Fruit fly (Drosophila melanogaster): ENCODE measurements around the gene Zn72D.

Gene Zn72D

DNA sequence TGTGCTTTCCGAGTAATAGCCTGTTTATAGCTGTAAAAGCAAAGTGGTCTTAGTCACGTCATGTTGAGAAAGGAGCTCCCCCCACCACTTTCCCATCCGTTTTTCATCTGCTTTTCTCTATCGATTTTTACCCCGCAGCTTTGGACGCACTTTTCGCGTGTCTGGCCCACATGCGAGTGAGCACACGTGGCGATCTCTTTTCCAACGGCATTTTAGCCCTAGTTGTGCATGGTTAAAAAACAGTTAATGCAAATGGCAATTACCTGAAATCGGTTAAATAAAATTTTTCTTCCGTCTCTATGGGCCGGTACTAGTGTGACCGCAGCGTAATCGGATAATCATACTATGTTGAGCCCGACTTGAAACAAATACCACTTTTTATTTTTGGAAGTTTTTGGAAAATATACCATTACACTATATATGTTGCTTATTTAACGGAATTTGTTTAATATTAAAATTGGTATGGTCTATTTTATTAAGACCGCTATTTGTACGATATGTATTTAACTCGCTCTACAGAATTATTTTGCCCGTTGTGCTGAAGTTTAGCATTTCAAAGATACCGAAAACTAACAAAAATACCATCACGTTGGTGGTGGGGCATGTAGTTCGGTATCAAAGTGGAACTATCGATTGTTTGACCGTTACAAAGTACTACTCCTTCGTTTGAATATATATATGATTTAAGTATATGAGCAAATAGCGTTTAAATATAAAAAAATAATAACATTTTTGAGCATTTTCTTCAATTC is at the start of gene Zn72D:
Zn72D (minus strand) TSS at position 558 of the 752 bp plus-strand sequence.
- TF ChIP-seq h (optimal IDR thresholded peaks at IDR 0.05) (no peak), ttk (optimal IDR thresholded peaks at IDR 0.05) (no peak), Myc (optimal IDR thresholded peaks at IDR 0.05) (no peak), insv (optimal IDR thresholded peaks at IDR 0.05) (no peak)

DNA sequence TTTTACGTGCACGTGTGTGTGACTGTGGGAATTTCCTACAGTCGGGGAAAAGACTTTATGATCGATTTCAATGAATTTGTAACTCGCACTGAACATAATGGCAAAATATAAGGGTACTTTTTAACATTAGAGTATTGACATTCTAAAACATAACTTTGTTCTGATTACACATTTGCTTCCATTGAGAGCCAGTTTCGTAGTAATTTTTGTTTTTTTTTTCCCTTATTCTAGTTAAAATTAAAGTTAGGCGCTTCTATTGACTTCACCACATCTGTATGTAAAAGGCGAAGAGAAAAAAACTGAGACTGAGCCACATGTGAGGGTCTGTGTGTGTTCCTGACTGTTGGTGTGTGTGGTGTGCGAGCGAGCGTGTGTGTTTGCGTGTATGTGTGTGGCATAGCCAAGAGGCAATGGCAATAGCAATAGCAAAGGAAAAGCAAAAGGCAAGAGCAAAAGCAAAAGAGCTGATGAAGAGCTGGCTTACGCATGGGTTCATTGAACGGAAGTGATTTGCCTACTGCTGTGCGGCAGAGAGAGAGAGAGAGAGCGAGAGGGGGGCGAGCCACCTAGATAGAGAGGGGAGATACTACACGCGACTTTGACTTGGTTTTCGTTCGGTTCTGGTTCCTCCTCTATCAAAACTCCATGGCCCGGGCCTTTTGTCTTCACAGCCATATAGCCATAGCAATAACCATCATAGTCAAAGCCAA is 49.6 kb upstream of the Zn72D start:
- TF ChIP-seq h (optimal IDR thresholded peaks at IDR 0.05): no peak
- TF ChIP-seq insv (optimal IDR thresholded peaks at IDR 0.05): no peak
- no peak for TF ChIP-seq ttk (optimal IDR thresholded peaks at IDR 0.05)
- TF ChIP-seq Myc (optimal IDR thresholded peaks at IDR 0.05): no peak
- no peak for TF ChIP-seq psq (optimal IDR thresholded peaks at IDR 0.05)
- no peak for TF ChIP-seq Sin3A (optimal IDR thresholded peaks at IDR 0.05)

DNA sequence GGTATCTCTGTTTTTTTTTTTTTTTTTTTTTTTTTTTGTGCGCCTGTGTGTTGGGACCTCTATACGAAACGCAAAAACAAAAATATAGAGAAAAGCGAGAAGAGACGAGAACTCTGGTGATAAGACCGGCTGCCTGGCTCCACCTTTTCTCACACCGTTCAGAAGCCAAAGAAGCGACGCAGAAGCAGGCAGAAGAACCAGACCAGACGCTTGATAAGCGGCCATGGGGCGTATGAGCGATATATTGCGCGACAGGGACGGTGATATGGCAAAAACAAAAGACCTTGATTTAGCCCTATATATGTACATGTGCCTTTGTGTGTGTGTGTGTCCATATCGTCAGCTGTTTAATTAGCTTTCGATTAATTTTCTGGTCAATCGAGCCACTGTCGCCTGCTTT is 48.7 kb upstream of the Zn72D start:
- no peak for TF ChIP-seq h (optimal IDR thresholded peaks at IDR 0.05)
- TF ChIP-seq ttk (optimal IDR thresholded peaks at IDR 0.05): no peak
- no peak for TF ChIP-seq insv (optimal IDR thresholded peaks at IDR 0.05)
- no peak for TF ChIP-seq Sin3A (optimal IDR thresholded peaks at IDR 0.05)
- TF ChIP-seq Myc (optimal IDR thresholded peaks at IDR 0.05): no peak
- TF ChIP-seq psq (optimal IDR thresholded peaks at IDR 0.05): no peak

DNA sequence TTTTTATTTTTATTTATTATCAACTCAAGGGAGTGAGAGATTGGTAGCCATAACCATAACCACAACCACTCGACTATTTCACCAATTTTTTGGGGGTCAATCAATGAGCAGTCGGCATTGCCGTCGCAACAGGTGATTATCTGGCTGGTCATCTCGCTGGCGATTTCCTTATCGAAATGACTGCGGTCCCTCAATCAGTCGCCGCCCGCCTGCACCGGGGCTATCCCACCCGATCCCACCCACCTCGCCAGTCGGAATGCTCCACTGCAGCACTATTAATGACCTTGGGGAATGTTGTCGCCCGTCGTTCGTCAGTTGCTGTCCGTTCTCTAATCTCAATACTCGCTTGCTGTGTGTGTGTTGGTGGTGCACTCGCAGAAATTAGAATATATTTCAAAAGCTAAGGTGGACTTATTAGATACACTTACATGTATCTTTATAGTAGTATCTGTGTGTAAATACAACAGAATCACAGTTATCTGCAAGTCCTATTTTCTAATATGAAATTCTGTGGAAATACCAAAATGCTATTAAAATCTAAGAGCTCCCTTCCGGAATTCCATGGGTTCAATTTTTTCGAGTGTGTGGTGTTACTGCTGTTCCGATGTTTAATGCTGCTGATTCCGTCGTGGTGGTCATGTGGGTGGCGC is 48.1 kb upstream of the Zn72D start:
- TF ChIP-seq Sin3A (optimal IDR thresholded peaks at IDR 0.05): no peak
- TF ChIP-seq h (optimal IDR thresholded peaks at IDR 0.05): no peak
- no peak for TF ChIP-seq insv (optimal IDR thresholded peaks at IDR 0.05)
- no peak for TF ChIP-seq psq (optimal IDR thresholded peaks at IDR 0.05)
- no peak for TF ChIP-seq ttk (optimal IDR thresholded peaks at IDR 0.05)
- TF ChIP-seq Myc (optimal IDR thresholded peaks at IDR 0.05): no peak

DNA sequence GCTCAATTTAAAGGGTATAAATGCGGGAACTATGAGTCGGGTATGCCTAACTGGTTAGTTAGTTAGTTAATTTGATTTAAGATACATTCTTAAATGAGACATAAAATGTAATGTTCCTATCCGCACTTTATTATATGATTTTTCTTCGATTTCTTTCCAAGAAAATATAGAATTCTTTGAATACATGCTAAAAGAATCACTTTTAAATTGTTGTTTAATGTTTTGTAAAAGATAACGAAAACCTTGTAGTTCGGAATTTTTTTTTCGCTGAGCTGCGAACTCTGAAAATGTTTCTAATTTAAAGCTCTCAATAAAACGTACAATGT is 47.6 kb upstream of the Zn72D start:
- TF ChIP-seq insv (optimal IDR thresholded peaks at IDR 0.05) (no peak), ttk (optimal IDR thresholded peaks at IDR 0.05) (no peak), h (optimal IDR thresholded peaks at IDR 0.05) (no peak), Myc (optimal IDR thresholded peaks at IDR 0.05) (no peak), psq (optimal IDR thresholded peaks at IDR 0.05) (no peak), Sin3A (optimal IDR thresholded peaks at IDR 0.05) (no peak)

DNA sequence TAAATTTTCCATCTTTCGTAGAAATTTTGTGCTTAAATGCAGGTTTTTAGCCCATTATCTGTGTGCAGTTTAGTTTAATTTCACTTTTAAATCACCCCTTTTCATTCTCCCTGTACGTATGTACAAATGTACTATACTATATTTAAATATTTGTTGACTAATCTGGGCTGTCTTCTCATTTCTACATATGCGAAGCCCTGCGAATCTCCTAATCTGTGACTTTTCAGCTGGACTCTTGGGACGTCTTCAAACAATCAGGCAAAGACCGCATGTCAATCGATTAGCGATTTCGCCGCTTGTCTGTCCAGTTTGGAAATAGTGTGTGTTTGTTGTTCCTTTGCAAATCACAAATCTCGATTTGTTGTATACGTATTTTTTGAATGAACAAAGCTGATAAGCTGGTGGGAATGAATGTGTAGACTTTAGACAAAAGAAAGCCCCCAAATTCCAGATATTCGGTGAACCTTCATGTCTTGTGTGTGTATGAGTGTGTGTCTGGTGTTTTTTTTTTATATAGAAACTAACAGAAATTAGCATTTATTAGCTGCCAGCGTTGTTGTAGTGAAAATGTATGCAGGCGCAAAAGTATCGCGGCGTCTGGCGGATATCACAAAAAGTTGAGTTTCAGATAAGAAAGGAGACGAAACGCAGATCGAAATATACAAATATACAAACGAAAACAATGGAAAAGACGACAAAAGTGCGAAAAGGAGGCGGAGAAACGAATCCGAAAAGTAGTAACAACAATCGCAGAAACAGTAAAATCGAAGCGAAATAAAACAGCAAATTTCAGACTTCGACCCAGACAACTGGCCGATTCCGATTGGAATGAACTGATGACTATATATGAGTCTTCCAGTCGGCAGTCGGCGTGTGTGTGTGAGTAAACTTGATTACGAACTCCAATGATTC is 47.0 kb upstream of the Zn72D start:
- TF ChIP-seq h (optimal IDR thresholded peaks at IDR 0.05) (no peak), ttk (optimal IDR thresholded peaks at IDR 0.05) (no peak), insv (optimal IDR thresholded peaks at IDR 0.05) (no peak), psq (optimal IDR thresholded peaks at IDR 0.05) (no peak), Sin3A (optimal IDR thresholded peaks at IDR 0.05) (no peak), Myc (optimal IDR thresholded peaks at IDR 0.05) (no peak)

DNA sequence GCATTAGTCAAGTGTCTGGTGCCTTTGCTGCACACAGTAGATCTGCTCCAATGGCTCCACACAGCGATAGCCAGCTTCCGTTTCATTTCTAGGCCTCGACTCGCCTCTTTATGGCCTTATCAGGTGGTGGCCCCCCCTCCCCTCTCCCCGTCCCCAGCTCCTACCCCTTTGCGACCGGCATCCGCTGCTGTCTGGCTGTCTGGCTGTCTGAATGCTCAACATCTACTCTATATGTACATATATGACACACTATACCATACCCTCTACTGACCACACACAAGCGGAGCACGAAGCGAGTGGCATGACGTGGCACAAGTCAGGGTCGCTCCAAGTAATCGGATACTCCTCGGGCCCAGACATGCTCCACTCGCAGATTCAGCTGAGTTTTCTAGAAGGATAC is 45.9 kb upstream of the Zn72D start:
- TF ChIP-seq psq (optimal IDR thresholded peaks at IDR 0.05): no peak

DNA sequence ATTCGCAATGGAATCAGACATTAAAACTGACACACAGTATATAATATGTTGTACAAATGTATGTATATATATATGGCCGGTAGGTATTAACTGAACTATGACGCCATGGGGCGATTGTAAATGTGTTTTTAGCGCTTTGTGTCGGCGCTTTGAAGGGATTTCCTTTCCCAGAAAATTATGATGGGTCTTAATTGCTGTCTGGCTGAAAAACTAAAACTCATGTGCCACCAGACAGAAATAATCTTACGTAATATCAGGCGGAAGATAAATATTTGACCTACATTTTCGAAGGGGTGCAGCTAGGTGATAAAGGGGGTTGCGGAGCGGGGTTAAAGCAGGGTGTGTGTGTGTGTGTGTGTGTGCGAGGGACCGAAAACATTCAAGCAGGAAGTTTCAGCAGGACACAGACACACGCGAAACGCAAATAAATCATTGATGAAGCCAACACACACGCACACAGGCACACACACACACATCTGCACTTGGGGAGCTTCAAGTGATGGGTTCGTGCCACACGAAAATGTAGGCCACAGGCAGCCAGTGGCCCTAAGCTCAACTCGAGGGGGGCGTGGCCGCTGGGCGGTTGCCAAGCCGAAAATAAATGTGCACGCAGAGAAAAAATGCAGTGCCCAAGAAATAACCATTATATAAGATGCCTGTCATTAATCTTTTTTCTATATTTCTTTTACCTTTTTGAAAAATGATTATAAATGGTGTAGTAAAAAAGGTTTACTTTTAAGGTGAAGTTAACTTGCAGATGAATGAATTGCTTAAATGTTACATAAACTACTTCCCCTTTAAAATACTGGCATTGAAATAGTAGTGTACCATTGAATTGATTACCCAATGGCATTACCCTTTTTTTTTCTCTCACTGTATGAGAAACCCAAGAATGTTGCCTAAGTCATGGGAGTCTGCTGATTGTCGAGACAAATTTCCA is 45.1 kb upstream of the Zn72D start:
- TF ChIP-seq psq (optimal IDR thresholded peaks at IDR 0.05) (no peak), Sin3A (optimal IDR thresholded peaks at IDR 0.05) (no peak), ttk (optimal IDR thresholded peaks at IDR 0.05) (no peak), insv (optimal IDR thresholded peaks at IDR 0.05) (no peak), h (optimal IDR thresholded peaks at IDR 0.05) (no peak), Myc (optimal IDR thresholded peaks at IDR 0.05) (no peak)

DNA sequence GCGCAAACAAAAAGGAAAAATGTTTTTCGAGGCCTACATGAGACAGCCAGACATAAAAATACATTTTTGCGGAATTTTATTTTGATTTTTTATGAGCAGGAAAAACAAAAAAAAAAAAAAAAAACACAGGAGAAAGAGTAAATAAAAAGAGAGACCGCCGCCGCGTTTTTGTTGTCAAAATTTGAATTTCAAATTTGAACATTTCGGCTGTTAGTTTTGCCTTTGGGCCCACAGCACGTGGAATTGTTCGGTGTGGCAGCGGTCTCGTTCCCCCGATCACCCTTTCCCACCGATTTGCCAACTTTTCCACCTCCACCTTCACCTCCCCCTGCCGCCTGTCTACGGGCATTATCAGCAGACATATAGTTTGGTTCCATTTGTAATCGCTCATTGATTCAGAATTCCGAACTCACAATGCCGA is 44.4 kb upstream of the Zn72D start:
- TF ChIP-seq Sin3A (optimal IDR thresholded peaks at IDR 0.05) (no peak), h (optimal IDR thresholded peaks at IDR 0.05) (no peak), insv (optimal IDR thresholded peaks at IDR 0.05) (no peak), Myc (optimal IDR thresholded peaks at IDR 0.05) (no peak), psq (optimal IDR thresholded peaks at IDR 0.05) (no peak), ttk (optimal IDR thresholded peaks at IDR 0.05) (no peak)

DNA sequence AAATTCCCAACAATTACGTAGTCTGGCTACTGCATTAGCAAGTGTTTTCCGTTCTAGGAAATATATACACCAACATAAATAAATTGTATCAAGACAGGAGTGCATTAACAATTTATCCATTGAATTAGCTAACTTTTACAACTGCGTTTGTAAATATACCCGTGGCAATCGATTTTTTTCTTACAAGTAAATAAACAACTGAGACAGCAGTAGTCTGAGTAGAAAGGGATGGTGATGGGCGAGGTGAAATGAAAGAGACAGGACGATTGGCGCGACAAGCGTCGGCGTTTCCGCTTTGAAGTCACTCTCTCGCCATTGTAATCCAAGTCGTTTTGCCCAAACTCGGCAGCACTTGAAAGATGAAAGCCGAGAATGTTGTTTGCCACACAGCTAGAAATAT is 43.1 kb upstream of the Zn72D start:
- TF ChIP-seq psq (optimal IDR thresholded peaks at IDR 0.05): no peak
- no peak for TF ChIP-seq insv (optimal IDR thresholded peaks at IDR 0.05)
- no peak for TF ChIP-seq Myc (optimal IDR thresholded peaks at IDR 0.05)
- TF ChIP-seq Sin3A (optimal IDR thresholded peaks at IDR 0.05): no peak
- TF ChIP-seq h (optimal IDR thresholded peaks at IDR 0.05): no peak
- TF ChIP-seq ttk (optimal IDR thresholded peaks at IDR 0.05): no peak

DNA sequence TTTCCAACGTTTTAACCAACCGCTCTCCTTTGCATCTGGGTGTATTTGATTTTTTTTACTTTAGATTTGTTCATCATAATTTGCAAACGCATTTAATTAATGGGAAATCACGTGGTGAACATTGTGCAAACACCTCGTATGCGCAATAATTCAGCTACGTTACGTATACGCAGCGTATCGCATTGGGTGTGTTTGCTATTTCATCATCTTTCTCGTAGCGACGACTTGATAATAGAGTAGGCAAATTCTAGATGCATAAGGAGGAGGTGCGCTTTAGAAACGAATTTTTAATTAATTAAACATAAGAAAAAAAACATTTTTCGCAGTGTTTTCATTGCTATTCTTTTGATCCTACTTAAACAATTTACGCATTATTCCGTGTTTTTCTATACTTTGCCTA is 41.2 kb upstream of the Zn72D start:
- TF ChIP-seq Myc (optimal IDR thresholded peaks at IDR 0.05) (no peak), ttk (optimal IDR thresholded peaks at IDR 0.05) (no peak), Sin3A (optimal IDR thresholded peaks at IDR 0.05) (no peak), insv (optimal IDR thresholded peaks at IDR 0.05) (no peak), psq (optimal IDR thresholded peaks at IDR 0.05) (no peak), h (optimal IDR thresholded peaks at IDR 0.05) (no peak)

Data from Kc167 (cell line).